Fruit fly (Drosophila melanogaster) whole organism, adult: ENCODE data around the gene parvin.

Source experiments
- CG11617 ChIP-seq: fragments of 200-800 bp; sonication (Bioruptor generic); optimal IDR thresholded peaks from 2 replicates; lab custom pipeline; 2017; ENCODE audit warnings: mild to moderate bottlenecking, missing biosample characterization, missing genetic modification reagents, missing genetic modification characterization
- CG12768 ChIP-seq: fragments of 200-800 bp; sonication (Bioruptor generic); optimal IDR thresholded peaks from 2 replicates; lab custom pipeline; 2017; ENCODE audit warnings: missing biosample characterization, missing genetic modification characterization, mild to moderate bottlenecking, moderate library complexity, missing genetic modification reagents
- CG14711 ChIP-seq: fragments of 200-800 bp; sonication (Bioruptor generic); optimal IDR thresholded peaks from 2 replicates; lab custom pipeline; 2018; ENCODE audit warnings: missing biosample characterization, mild to moderate bottlenecking, missing genetic modification characterization, moderate library complexity
- CG1620 ChIP-seq: fragments of 200-800 bp; sonication (Bioruptor generic); optimal IDR thresholded peaks from 2 replicates; lab custom pipeline; 2016; ENCODE audit warnings: missing biosample characterization, missing genetic modification characterization
- CG33017 ChIP-seq: fragments of 200-800 bp; sonication (Bioruptor generic); optimal IDR thresholded peaks from 2 replicates; lab custom pipeline; 2018; ENCODE audit warnings: missing biosample characterization, mild to moderate bottlenecking, missing genetic modification characterization, moderate library complexity
- CG5204 ChIP-seq: fragments of 200-800 bp; sonication (Bioruptor generic); optimal IDR thresholded peaks from 2 replicates; lab custom pipeline; 2016; ENCODE audit warnings: missing biosample characterization, missing genetic modification characterization
- CG7045 ChIP-seq: fragments of 200-800 bp; sonication (Bioruptor generic); optimal IDR thresholded peaks from 2 replicates; lab custom pipeline; 2017; ENCODE audit warnings: missing biosample characterization, mild to moderate bottlenecking, missing genetic modification characterization
- CG7101 ChIP-seq: fragments of 200-800 bp; sonication (Bioruptor generic); optimal IDR thresholded peaks from 2 replicates; lab custom pipeline; 2018; ENCODE audit warnings: missing biosample characterization, mild to moderate bottlenecking, missing genetic modification characterization, moderate library complexity
- Clk ChIP-seq: fragments of 200-800 bp; sonication (Bioruptor generic); optimal IDR thresholded peaks from 2 replicates; lab custom pipeline; 2017; ENCODE audit warnings: missing biosample characterization, missing genetic modification characterization
- Crg-1 ChIP-seq: fragments of 200-800 bp; sonication (Bioruptor generic); optimal IDR thresholded peaks from 2 replicates; lab custom pipeline; 2016; ENCODE audit warnings: missing biosample characterization, missing genetic modification characterization
- Hr96 ChIP-seq: fragments of 200-800 bp; sonication (Bioruptor generic); optimal IDR thresholded peaks from 2 replicates; lab custom pipeline; 2016; ENCODE audit warnings: missing biosample characterization, missing genetic modification characterization
- Mnt ChIP-seq: fragments of 200-800 bp; sonication (Bioruptor generic); optimal IDR thresholded peaks from 2 replicates; lab custom pipeline; 2016; ENCODE audit warnings: missing biosample characterization, mild to moderate bottlenecking, missing genetic modification characterization
- bab1 ChIP-seq: fragments of 200-800 bp; sonication (Bioruptor generic); optimal IDR thresholded peaks from 3 replicates; lab custom pipeline; 2019; ENCODE audit warnings: missing biosample characterization, mild to moderate bottlenecking, missing genetic modification characterization, moderate library complexity
- cic ChIP-seq: fragments of 200-800 bp; sonication (Bioruptor generic); optimal IDR thresholded peaks from 2 replicates; lab custom pipeline; 2017; ENCODE audit warnings: missing biosample characterization, mild to moderate bottlenecking, missing genetic modification characterization, moderate library complexity
- cnc ChIP-seq, 2 experiments: fragments of >200 bp; optimal IDR thresholded peaks; 2 replicates each; lab custom pipeline; 2017
- kay ChIP-seq: fragments of 200-800 bp; sonication (Bioruptor generic); peaks from one replicate; lab custom pipeline; 2016; ENCODE audit warnings: missing biosample characterization, missing genetic modification characterization, borderline replicate concordance
- ovo ChIP-seq: fragments of 200-800 bp; sonication (Bioruptor generic); optimal IDR thresholded peaks from 2 replicates; lab custom pipeline; 2016; ENCODE audit warnings: missing biosample characterization, missing genetic modification characterization
- pad ChIP-seq: fragments of 200-800 bp; sonication (Bioruptor generic); optimal IDR thresholded peaks from 3 replicates; lab custom pipeline; 2017; ENCODE audit warnings: missing biosample characterization, missing genetic modification characterization, mild to moderate bottlenecking, moderate library complexity, missing genetic modification reagents
- tj ChIP-seq: fragments of 200-800 bp; sonication (Bioruptor generic); optimal IDR thresholded peaks from 3 replicates; lab custom pipeline; 2017; ENCODE audit warnings: missing biosample characterization, mild to moderate bottlenecking, missing genetic modification characterization, moderate library complexity
- toe ChIP-seq: fragments of 200-800 bp; sonication (Bioruptor generic); optimal IDR thresholded peaks from 2 replicates; lab custom pipeline; 2016; ENCODE audit warnings: missing biosample characterization, missing genetic modification characterization

parvin gene

dm6 chrX:19730844-19731243, 15.0 kb upstream of the parvin start, which contains the start of gene AP-1-2beta:
Gene AP-1-2beta (plus strand): TSS chrX:19731004.
- TF ChIP-seq cnc (optimal IDR thresholded peaks at IDR 0.05; lab: Kevin White, UChicago) = no peak
- TF ChIP-seq Mnt (GFP tag; lab: Kevin White, UChicago) = peak; percentile 7

- TF ChIP-seq Mnt (GFP tag; lab: Kevin White, UChicago) (no peak), cnc (optimal IDR thresholded peaks at IDR 0.05; lab: Kevin White, UChicago) (no peak), CG7045 (no peak), ovo (no peak), CG1620 (GFP tag; lab: Kevin White, UChicago) (no peak), Clk (GFP tag; lab: Kevin White, UChicago) (no peak), CG12768 (GFP tag; lab: Kevin White, UChicago) (no peak), Crg-1 (GFP tag; lab: Kevin White, UChicago) (no peak), toe (GFP tag; lab: Kevin White, UChicago) (no peak)
Measured at dm6 chrX:19735270-19735669, 10.6 kb upstream of the parvin start, which contains the start of gene CG14234. Gene CG14234 (plus strand): TSS chrX:19735570.

dm6 chrX:19737872-19738271, 8.0 kb upstream of the parvin start:
- TF ChIP-seq ovo (no peak), cnc (optimal IDR thresholded peaks at IDR 0.05; lab: Kevin White, UChicago) (no peak), CG5204 (GFP tag; lab: Kevin White, UChicago) (no peak), toe (GFP tag; lab: Kevin White, UChicago) (no peak), Hr96 (GFP tag; lab: Kevin White, UChicago) (no peak), CG12768 (GFP tag; lab: Kevin White, UChicago) (no peak), CG11617 (GFP tag; lab: Kevin White, UChicago) (no peak), CG1620 (GFP tag; lab: Kevin White, UChicago) (no peak), pad (no peak), CG7045 (no peak), Mnt (GFP tag; lab: Kevin White, UChicago) (no peak)

dm6 chrX:19744003-19744488, 1.8 kb upstream of the parvin start, which contains the start of the genes CG18809, COX6B, CG33932 and Rpp20:
Gene CG18809 (minus strand): TSS chrX:19744335.
Gene COX6B (minus strand): TSS chrX:19744335.
Gene CG33932 (plus strand): TSS chrX:19744431.
Gene Rpp20 (plus strand): TSS chrX:19744431.
- peak; percentile 60 for TF ChIP-seq CG14711 (tag; lab: Kevin White, UChicago)
- TF ChIP-seq CG1620 (GFP tag; lab: Kevin White, UChicago) = peak; percentile 91
- peak; percentile 72 for TF ChIP-seq ovo
- peak; percentile 81 for TF ChIP-seq bab1 (GFP tag; lab: Kevin White, UChicago)
- peak; percentile 58 for TF ChIP-seq Clk (GFP tag; lab: Kevin White, UChicago)
- peak; percentile 83 for TF ChIP-seq pad
- no peak for TF ChIP-seq CG5204 (GFP tag; lab: Kevin White, UChicago)
- TF ChIP-seq Mnt (GFP tag; lab: Kevin White, UChicago) = peak; percentile 94
- no peak for TF ChIP-seq CG33017
- peak; percentile 31 for TF ChIP-seq CG7045
- TF ChIP-seq tj (GFP tag; lab: Kevin White, UChicago) = peak; percentile 62
- TF ChIP-seq toe (GFP tag; lab: Kevin White, UChicago) = peak; percentile 45
- TF ChIP-seq CG11617 (GFP tag; lab: Kevin White, UChicago) = peak; percentile 74
- TF ChIP-seq CG12768 (GFP tag; lab: Kevin White, UChicago) = peak; percentile 37
- TF ChIP-seq cic (GFP tag; lab: Kevin White, UChicago) = peak; percentile 40
- peak; percentile 86 for TF ChIP-seq Crg-1 (GFP tag; lab: Kevin White, UChicago)
- no peak for TF ChIP-seq kay (GFP tag; lab: Kevin White, UChicago)
- no peak for TF ChIP-seq cnc (optimal IDR thresholded peaks at IDR 0.05; lab: Kevin White, UChicago)
- TF ChIP-seq CG7101 (tag; lab: Kevin White, UChicago) = peak; percentile 79

- TF ChIP-seq CG7045 (no peak), CG7101 (tag; lab: Kevin White, UChicago) (no peak), Clk (GFP tag; lab: Kevin White, UChicago) (no peak), CG5204 (GFP tag; lab: Kevin White, UChicago) (no peak), CG14711 (tag; lab: Kevin White, UChicago) (no peak), CG1620 (GFP tag; lab: Kevin White, UChicago) (no peak), pad (no peak), bab1 (GFP tag; lab: Kevin White, UChicago) (no peak), cic (GFP tag; lab: Kevin White, UChicago) (no peak), CG33017 (no peak), kay (GFP tag; lab: Kevin White, UChicago) (no peak), Mnt (GFP tag; lab: Kevin White, UChicago) (no peak)
Measured at dm6 chrX:19748014-19748413, 2.2 kb downstream of the parvin start, which contains the start of gene Alr. Gene Alr (plus strand): TSS chrX:19748314.

- peak; percentile 49 for TF ChIP-seq CG1620 (GFP tag; lab: Kevin White, UChicago)
- TF ChIP-seq toe (GFP tag; lab: Kevin White, UChicago) = no peak
- peak; percentile 76 for TF ChIP-seq tj (GFP tag; lab: Kevin White, UChicago)
- TF ChIP-seq CG11617 (GFP tag; lab: Kevin White, UChicago) = peak; percentile 33
- no peak for TF ChIP-seq CG7045
- TF ChIP-seq CG33017 = no peak
- TF ChIP-seq CG5204 (GFP tag; lab: Kevin White, UChicago) = no peak
- TF ChIP-seq kay (GFP tag; lab: Kevin White, UChicago) = no peak
- TF ChIP-seq Crg-1 (GFP tag; lab: Kevin White, UChicago) = peak; percentile 50
- no peak for TF ChIP-seq Clk (GFP tag; lab: Kevin White, UChicago)
- no peak for TF ChIP-seq ovo
- peak; percentile 32 for TF ChIP-seq Mnt (GFP tag; lab: Kevin White, UChicago)
- TF ChIP-seq bab1 (GFP tag; lab: Kevin White, UChicago) = peak; percentile 17
- TF ChIP-seq CG7101 (tag; lab: Kevin White, UChicago) = no peak
- TF ChIP-seq CG14711 (tag; lab: Kevin White, UChicago) = peak; percentile 13
- TF ChIP-seq cic (GFP tag; lab: Kevin White, UChicago) = no peak
- no peak for TF ChIP-seq CG12768 (GFP tag; lab: Kevin White, UChicago)
- no peak for TF ChIP-seq pad
- no peak for TF ChIP-seq cnc (optimal IDR thresholded peaks at IDR 0.05; lab: Kevin White, UChicago)
- no peak for TF ChIP-seq Hr96 (GFP tag; lab: Kevin White, UChicago)
Measured at dm6 chrX:19748565-19748964, 2.7 kb downstream of the parvin start.
